Fruit fly (Drosophila melanogaster) whole organism, wandering third instar larva: Measurements from ENCODE around the gene Naa15-16.

ENCODE experiments used
- Abd-B ChIP-seq: fragments of >200 bp; optimal IDR thresholded peaks from 2 replicates; lab custom pipeline; 2017; ENCODE audit warnings: missing biosample characterization, missing genetic modification characterization
- CG32264 ChIP-seq: fragments of 200-800 bp; sonication (Bioruptor generic); optimal IDR thresholded peaks from 2 replicates; lab custom pipeline; 2016; ENCODE audit warnings: missing biosample characterization, missing genetic modification characterization
- CG9705 ChIP-seq: fragments of 200-800 bp; sonication (Bioruptor generic); optimal IDR thresholded peaks from 2 replicates; lab custom pipeline; 2018; ENCODE audit warnings: missing biosample characterization, mild to moderate bottlenecking, missing genetic modification characterization
- CrebA ChIP-seq: fragments of 200-800 bp; sonication (Bioruptor generic); optimal IDR thresholded peaks from 2 replicates; lab custom pipeline; 2016; ENCODE audit warnings: missing biosample characterization, mild to moderate bottlenecking, missing genetic modification characterization, borderline replicate concordance
- Dfd ChIP-seq: fragments of >200 bp; optimal IDR thresholded peaks from 2 replicates; lab custom pipeline; 2017; ENCODE audit warnings: missing biosample characterization, missing genetic modification characterization
- GATAd ChIP-seq: sonication (Bioruptor generic); optimal IDR thresholded peaks from 2 replicates; lab custom pipeline; 2016; ENCODE audit warnings: missing biosample characterization, missing genetic modification characterization
- HLH106 ChIP-seq: fragments of 200-800 bp; optimal IDR thresholded peaks from 3 replicates; lab custom pipeline; 2019; ENCODE audit warnings: missing biosample characterization, mild to moderate bottlenecking, missing genetic modification characterization, moderate library complexity
- Hnf4 ChIP-seq: fragments of 200-800 bp; sonication (Bioruptor generic); optimal IDR thresholded peaks from 2 replicates; lab custom pipeline; 2016; ENCODE audit warnings: missing biosample characterization, mild to moderate bottlenecking, missing genetic modification characterization
- Hr78 ChIP-seq: fragments of >200 bp; optimal IDR thresholded peaks from 2 replicates; lab custom pipeline; 2017; ENCODE audit warnings: missing biosample characterization, missing genetic modification characterization
- Hr83 ChIP-seq: fragments of 200-300 bp; sonication (Bioruptor generic); optimal IDR thresholded peaks from 2 replicates; lab custom pipeline; 2016; ENCODE audit warnings: missing biosample characterization, mild to moderate bottlenecking, missing genetic modification characterization, moderate library complexity; ENCODE audit not compliant: poor library complexity, severe bottlenecking
- Jra ChIP-seq: sonication (Bioruptor generic); optimal IDR thresholded peaks from 2 replicates; lab custom pipeline; 2016; ENCODE audit warnings: missing biosample characterization, missing genetic modification characterization
- Myc ChIP-seq: fragments of >200 bp; optimal IDR thresholded peaks from 2 replicates; lab custom pipeline; 2017
- N ChIP-seq: fragments of >200 bp; optimal IDR thresholded peaks from 2 replicates; lab custom pipeline; 2018; ENCODE audit warnings: missing biosample characterization, missing external identifiers, missing genetic modification characterization
- OdsH ChIP-seq: fragments of 200-800 bp; sonication (Bioruptor generic); optimal IDR thresholded peaks from 2 replicates; lab custom pipeline; 2016; ENCODE audit warnings: missing biosample characterization, mild to moderate bottlenecking, missing genetic modification characterization
- Rel ChIP-seq, 2 experiments: fragments of 200-800 bp; sonication (Bioruptor generic) in 1 of 2; optimal IDR thresholded peaks; 2 replicates in 1 of 2; 3 replicates in 1 of 2; lab custom pipeline; 2016 to 2019; ENCODE audit warnings: mild to moderate bottlenecking in 2 of 2, missing biosample characterization in 2 of 2, missing genetic modification characterization in 2 of 2, moderate library complexity in 1 of 2
- Sp1 ChIP-seq: fragments of 200-800 bp; sonication (Bioruptor generic); optimal IDR thresholded peaks from 3 replicates; lab custom pipeline; 2019; ENCODE audit warnings: missing biosample characterization, mild to moderate bottlenecking, missing genetic modification characterization, moderate library complexity
- Vsx2 ChIP-seq: fragments of 200-300, 225-300 bp; sonication (Bioruptor generic); optimal IDR thresholded peaks from 2 replicates; lab custom pipeline; 2018; ENCODE audit warnings: missing biosample characterization, missing genetic modification characterization; ENCODE audit not compliant: partially characterized antibody
- br ChIP-seq: fragments of 200-800 bp; sonication (Bioruptor generic); optimal IDR thresholded peaks from 2 replicates; lab custom pipeline; 2016; ENCODE audit warnings: missing biosample characterization, missing genetic modification characterization
- brk ChIP-seq: fragments of 200-800 bp; sonication (Bioruptor generic); optimal IDR thresholded peaks from 2 replicates; lab custom pipeline; 2016; ENCODE audit warnings: missing biosample characterization, mild to moderate bottlenecking, missing genetic modification characterization
- dl ChIP-seq, 2 experiments: fragments of 175-275, 200-275 bp in 1 of 2; fragments of 200-275 bp in 1 of 2; sonication (Bioruptor generic); optimal IDR thresholded peaks; lab custom pipeline; 2018; ENCODE audit warnings: mild to moderate bottlenecking in 2 of 2, missing biosample characterization in 2 of 2, missing genetic modification characterization in 2 of 2, moderate library complexity in 2 of 2; ENCODE audit not compliant: partially characterized antibody in 2 of 2, insufficient read depth in 1 of 2
- dmrt93B ChIP-seq: fragments of 200-800 bp; sonication (Bioruptor generic); optimal IDR thresholded peaks from 2 replicates; lab custom pipeline; 2018; ENCODE audit warnings: missing biosample characterization, mild to moderate bottlenecking, missing genetic modification characterization
- dsf ChIP-seq: sonication (Bioruptor generic); optimal IDR thresholded peaks from 2 replicates; lab custom pipeline; 2016; ENCODE audit warnings: missing biosample characterization, missing genetic modification characterization, borderline replicate concordance
- ey ChIP-seq: fragments of 200-800 bp; sonication (Bioruptor generic); optimal IDR thresholded peaks from 2 replicates; lab custom pipeline; 2016; ENCODE audit warnings: missing biosample characterization, missing genetic modification characterization
- fru ChIP-seq: fragments of 200-800 bp; sonication (Bioruptor generic); optimal IDR thresholded peaks from 3 replicates; lab custom pipeline; 2016; ENCODE audit warnings: missing biosample characterization, mild to moderate bottlenecking, missing genetic modification characterization
- h ChIP-seq: fragments of 200-800 bp; sonication (Bioruptor generic); optimal IDR thresholded peaks from 3 replicates; lab custom pipeline; 2016; ENCODE audit warnings: missing biosample characterization, mild to moderate bottlenecking, missing genetic modification characterization
- lola ChIP-seq: fragments of >200 bp; optimal IDR thresholded peaks from 2 replicates; lab custom pipeline; 2017; ENCODE audit warnings: missing biosample characterization, missing genetic modification characterization
- pan ChIP-seq: fragments of >200 bp; optimal IDR thresholded peaks from 2 replicates; lab custom pipeline; 2017
- psq ChIP-seq: fragments of 200-800 bp; sonication (Bioruptor generic); optimal IDR thresholded peaks from 3 replicates; lab custom pipeline; 2017; ENCODE audit warnings: missing biosample characterization, mild to moderate bottlenecking, missing genetic modification characterization, moderate library complexity
- rgr ChIP-seq: fragments of 200-800 bp; sonication (Bioruptor generic); optimal IDR thresholded peaks from 3 replicates; lab custom pipeline; 2016; ENCODE audit warnings: missing biosample characterization, mild to moderate bottlenecking, missing genetic modification characterization
- sage ChIP-seq: fragments of 200-800 bp; sonication (Bioruptor generic); optimal IDR thresholded peaks from 2 replicates; lab custom pipeline; 2016; ENCODE audit warnings: missing biosample characterization, mild to moderate bottlenecking, missing genetic modification characterization
- sv ChIP-seq: fragments of 200-800 bp; sonication (Bioruptor generic); optimal IDR thresholded peaks from 3 replicates; lab custom pipeline; 2016; ENCODE audit warnings: missing biosample characterization, missing genetic modification characterization
- tai ChIP-seq: sonication (Bioruptor generic); optimal IDR thresholded peaks from 2 replicates; lab custom pipeline; 2016; ENCODE audit warnings: missing biosample characterization, missing genetic modification characterization
- usp ChIP-seq: fragments of >200 bp; optimal IDR thresholded peaks from 2 replicates; lab custom pipeline; 2017; ENCODE audit warnings: missing biosample characterization, missing genetic modification characterization
- woc ChIP-seq: sonication (Bioruptor generic); optimal IDR thresholded peaks from 2 replicates; lab custom pipeline; 2016; ENCODE audit warnings: missing biosample characterization, mild to moderate bottlenecking, missing genetic modification characterization

The Naa15-16 gene

dm6 chrX:19474763-19475162 is 5.0 kb upstream of the Naa15-16 start, which contains the start of gene narya:
Gene narya, plus strand, starts transcription at chrX:19475063.
- no peak for TF ChIP-seq CrebA (GFP tag; lab: Kevin White, UChicago)
- TF ChIP-seq dmrt93B (GFP tag; lab: Kevin White, UChicago): no peak
- TF ChIP-seq Hnf4 (GFP tag; lab: Kevin White, UChicago): no peak
- no peak for TF ChIP-seq Hr78 (GFP tag; lab: Kevin White, UChicago)
- no peak for TF ChIP-seq lola (GFP tag; lab: Kevin White, UChicago)
- no peak for TF ChIP-seq tai (GFP tag; lab: Kevin White, UChicago)

dm6 chrX:19479134-19479533 is 650 bp upstream of the Naa15-16 start, which contains the start of gene CG32533:
Gene CG32533, minus strand, starts transcription at chrX:19479411.
- TF ChIP-seq Vsx2: no peak
- no peak for TF ChIP-seq CG32264 (GFP tag; lab: Kevin White, UChicago)
- TF ChIP-seq fru (GFP tag; lab: Kevin White, UChicago): no peak
- no peak for TF ChIP-seq sv
- TF ChIP-seq br (GFP tag; lab: Kevin White, UChicago): no peak
- TF ChIP-seq Rel (GFP tag; optimal IDR thresholded peaks at IDR 0.05; lab: Kevin White, UChicago): no peak
- TF ChIP-seq Rel (tag; optimal IDR thresholded peaks at IDR 0.05; lab: Kevin White, UChicago): no peak
- no peak for TF ChIP-seq N (GFP tag; lab: Kevin White, UChicago)
- TF ChIP-seq Hr78 (GFP tag; lab: Kevin White, UChicago): no peak
- no peak for TF ChIP-seq ey (GFP tag; lab: Kevin White, UChicago)
- no peak for TF ChIP-seq HLH106 (tag; lab: Kevin White, UChicago)

- TF ChIP-seq sage (GFP tag; lab: Kevin White, UChicago) (no peak), CG32264 (GFP tag; lab: Kevin White, UChicago) (no peak), N (GFP tag; lab: Kevin White, UChicago) (no peak), Jra (GFP tag; lab: Kevin White, UChicago) (no peak), Hr83 (GFP tag; lab: Kevin White, UChicago) (no peak), woc (GFP tag; lab: Kevin White, UChicago) (no peak), lola (GFP tag; lab: Kevin White, UChicago) (no peak), Sp1 (no peak), Hnf4 (GFP tag; lab: Kevin White, UChicago) (no peak), tai (GFP tag; lab: Kevin White, UChicago) (no peak), CG9705 (no peak), Rel (GFP tag; optimal IDR thresholded peaks at IDR 0.05; lab: Kevin White, UChicago) (no peak), Rel (tag; optimal IDR thresholded peaks at IDR 0.05; lab: Kevin White, UChicago) (no peak)
Observed at dm6 chrX:19480544-19481127, 852 bp downstream of the Naa15-16 start.

- TF ChIP-seq CG32264 (GFP tag; lab: Kevin White, UChicago): no peak
- no peak for TF ChIP-seq ey (GFP tag; lab: Kevin White, UChicago)
- no peak for TF ChIP-seq HLH106 (tag; lab: Kevin White, UChicago)
- no peak for TF ChIP-seq psq
- TF ChIP-seq Hr83 (GFP tag; lab: Kevin White, UChicago): no peak
- no peak for TF ChIP-seq sage (GFP tag; lab: Kevin White, UChicago)
Observed at dm6 chrX:19485057-19485456, 5.3 kb downstream of the Naa15-16 start.

dm6 chrX:19491984-19492584 is 12.3 kb downstream of the Naa15-16 start, which contains the start of the genes pcm and ND-18:
Gene pcm, minus strand, starts transcription at chrX:19492011.
Gene ND-18, plus strand, starts transcription at chrX:19492421.
- no peak for TF ChIP-seq brk
- peak; percentile 6 for TF ChIP-seq psq
- TF ChIP-seq Myc: peak; percentile 23

- TF ChIP-seq psq (no peak), h (GFP tag; lab: Kevin White, UChicago) (no peak), sage (GFP tag; lab: Kevin White, UChicago) (no peak), Jra (GFP tag; lab: Kevin White, UChicago) (no peak), Hnf4 (GFP tag; lab: Kevin White, UChicago) (no peak), GATAd (GFP tag; lab: Kevin White, UChicago) (no peak), Hr78 (GFP tag; lab: Kevin White, UChicago) (no peak), Abd-B (GFP tag; lab: Kevin White, UChicago) (no peak), dsf (GFP tag; lab: Kevin White, UChicago) (no peak), usp (no peak), Vsx2 (no peak), Sp1 (peak; percentile 18), Rel (GFP tag; optimal IDR thresholded peaks at IDR 0.05; lab: Kevin White, UChicago) (no peak), Rel (tag; optimal IDR thresholded peaks at IDR 0.05; lab: Kevin White, UChicago) (no peak), CG32264 (GFP tag; lab: Kevin White, UChicago) (no peak), Dfd (GFP tag; lab: Kevin White, UChicago) (no peak), rgr (peak; percentile 50), Hr83 (GFP tag; lab: Kevin White, UChicago) (peak; percentile 26), N (GFP tag; lab: Kevin White, UChicago) (no peak), brk (no peak), tai (GFP tag; lab: Kevin White, UChicago) (no peak), dl (GFP tag; optimal IDR thresholded peaks at IDR 0.05; lab: Kevin White, UChicago; ENCODE audit: insufficient read depth in 1 of 2, partially characterized antibody in 2 of 2) (no peak), HLH106 (tag; lab: Kevin White, UChicago) (peak; percentile 25), pan (lab: Kevin White, UChicago) (no peak), OdsH (peak; percentile 18), CG9705 (no peak)
Observed at dm6 chrX:19494285-19494684, 14.5 kb downstream of the Naa15-16 start, which contains the start of gene CG12204. Gene CG12204, minus strand, starts transcription at chrX:19494401.
